Worm (Caenorhabditis elegans) whole organism, L1 larva: ENCODE data around the gene lgc-42.

ENCODE experiments used
- egl-27 ChIP-seq, 2 experiments: fragments of 150-350 bp in 1 of 2; sonication (generic microtip); optimal IDR thresholded peaks; 3 replicates each; lab custom pipeline; 2017 to 2018; ENCODE audit warnings: missing biosample characterization in 2 of 2, missing genetic modification characterization in 2 of 2, missing genetic modification reagents in 2 of 2
- lir-3 ChIP-seq: sonication (generic microtip); optimal IDR thresholded peaks from 2 replicates; lab custom pipeline; 2016; ENCODE audit warnings: mild to moderate bottlenecking, missing genetic modification characterization, moderate library complexity, missing compliant biosample characterization; ENCODE audit not compliant: poor library complexity
- lsy-2 ChIP-seq, 2 experiments: fragments of 150-350 bp; optimal IDR thresholded peaks; 2 replicates each; lab custom pipeline; 2014; ENCODE audit warnings: missing biosample characterization in 2 of 2, missing genetic modification characterization in 2 of 2
- mdl-1 ChIP-seq, 2 experiments: fragments of 150-350 bp; optimal IDR thresholded peaks; 2 replicates each; lab custom pipeline; 2014 to 2017; ENCODE audit warnings: missing biosample characterization in 2 of 2, missing genetic modification characterization in 2 of 2, inconsistent platforms in 1 of 2
- mep-1 ChIP-seq: fragments of 150-350 bp; optimal IDR thresholded peaks from 2 replicates; lab custom pipeline; 2014; ENCODE audit warnings: missing biosample characterization, missing genetic modification characterization
- nhr-237 ChIP-seq: fragments of 150-350 bp; optimal IDR thresholded peaks from 2 replicates; lab custom pipeline; 2014; ENCODE audit warnings: missing biosample characterization, missing genetic modification characterization
- nhr-28 ChIP-seq: fragments of 150-350 bp; optimal IDR thresholded peaks from 2 replicates; lab custom pipeline; 2014; ENCODE audit warnings: missing biosample characterization, missing genetic modification characterization
- sptf-1 ChIP-seq: fragments of 150-350 bp; optimal IDR thresholded peaks from 2 replicates; lab custom pipeline; 2014; ENCODE audit warnings: missing biosample characterization, missing genetic modification characterization
- sup-37 ChIP-seq: fragments of 200-800 bp; sonication (Bioruptor generic); optimal IDR thresholded peaks from 2 replicates; lab custom pipeline; 2018; ENCODE audit warnings: mild to moderate bottlenecking, missing genetic modification characterization, missing compliant biosample characterization
- unc-62 ChIP-seq: fragments of 150-350 bp; optimal IDR thresholded peaks from 2 replicates; lab custom pipeline; 2014; ENCODE audit warnings: missing biosample characterization, missing genetic modification reagents, missing genetic modification characterization
- ztf-11 ChIP-seq, 2 experiments: sonication (generic microtip); optimal IDR thresholded peaks; 2 replicates each; lab custom pipeline; 2016 to 2017; ENCODE audit warnings: missing genetic modification characterization in 2 of 2, missing biosample characterization in 1 of 2, missing compliant biosample characterization in 1 of 2

DNA sequence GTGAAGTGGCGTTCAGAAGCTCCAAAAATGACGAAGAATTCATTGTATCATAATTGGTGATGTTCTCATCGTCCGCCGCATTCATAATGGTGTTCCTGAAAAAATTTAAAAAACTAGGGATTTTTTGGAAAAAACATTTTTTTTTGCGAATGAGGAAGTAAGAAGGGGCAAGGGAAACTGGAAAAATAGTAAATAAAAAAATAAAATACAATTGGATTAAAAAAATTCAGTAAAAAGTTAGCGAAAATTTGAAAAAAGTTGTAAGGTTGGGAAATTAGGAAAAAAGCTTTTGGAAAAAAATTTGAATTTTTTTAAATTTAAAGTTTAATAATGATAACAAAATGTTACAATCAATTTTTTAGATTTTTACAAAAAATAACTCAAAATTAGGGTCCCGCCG is 23.8 kb downstream of the lgc-42 start, which contains the start of gene ckr-2:
- TF ChIP-seq lir-3 (tag; lab: Kevin White, UChicago) = no peak
- no peak for TF ChIP-seq sup-37 (GFP tag; lab: Kevin White, UChicago)
- TF ChIP-seq egl-27 (tag; optimal IDR thresholded peaks at IDR 0.05; lab: Kevin White, UChicago) = no peak
- TF ChIP-seq nhr-237 (tag; lab: Kevin White, UChicago) = no peak
- no peak for TF ChIP-seq lsy-2 (tag; optimal IDR thresholded peaks at IDR 0.05; lab: Kevin White, UChicago)
- TF ChIP-seq nhr-28 (tag; lab: Kevin White, UChicago) = no peak
- TF ChIP-seq mep-1 (tag; lab: Kevin White, UChicago) = no peak
- TF ChIP-seq mdl-1 (tag; optimal IDR thresholded peaks at IDR 0.05; lab: Kevin White, UChicago) = no peak
- TF ChIP-seq unc-62 (GFP tag; lab: Kevin White, UChicago) = no peak
- no peak for TF ChIP-seq ztf-11 (tag; optimal IDR thresholded peaks at IDR 0.05; lab: Kevin White, UChicago)
- no peak for TF ChIP-seq sptf-1 (tag; lab: Kevin White, UChicago)
